Worm (Caenorhabditis elegans) whole organism, mixed stage, embryonic: ENCODE results near the gene lrpc-1.

Experiments
- blmp-1 ChIP-seq: fragments of 150-350 bp; optimal IDR thresholded peaks from 2 replicates; lab custom pipeline; 2014; ENCODE audit warnings: missing biosample characterization, missing genetic modification characterization
- ces-1 ChIP-seq: fragments of 150-350 bp; optimal IDR thresholded peaks from 2 replicates; lab custom pipeline; 2014; ENCODE audit warnings: missing biosample characterization, missing genetic modification reagents, missing genetic modification characterization
- cnd-1 ChIP-seq: fragments of 200-800 bp; sonication (Bioruptor generic); optimal IDR thresholded peaks from 2 replicates; lab custom pipeline; 2018; ENCODE audit warnings: mild to moderate bottlenecking, missing genetic modification characterization, missing compliant biosample characterization
- lin-13 ChIP-seq: fragments of 150-350 bp; optimal IDR thresholded peaks from 2 replicates; lab custom pipeline; 2014; ENCODE audit warnings: missing biosample characterization, missing genetic modification characterization
- lsy-2 ChIP-seq: fragments of 150-350 bp; optimal IDR thresholded peaks from 2 replicates; lab custom pipeline; 2014; ENCODE audit warnings: missing biosample characterization, missing genetic modification characterization
- nhr-12 ChIP-seq: fragments of 150-350 bp; optimal IDR thresholded peaks from 2 replicates; lab custom pipeline; 2014; ENCODE audit warnings: missing biosample characterization, missing genetic modification characterization
- nhr-237 ChIP-seq: fragments of 150-350 bp; optimal IDR thresholded peaks from 2 replicates; lab custom pipeline; 2014; ENCODE audit warnings: missing biosample characterization, missing genetic modification characterization
- nhr-76 ChIP-seq: sonication (generic microtip); optimal IDR thresholded peaks from 2 replicates; lab custom pipeline; 2017; ENCODE audit warnings: missing biosample characterization, missing genetic modification characterization
- snpc-4 ChIP-seq: fragments of 150-350 bp; optimal IDR thresholded peaks from 2 replicates; lab custom pipeline; 2014; ENCODE audit warnings: missing biosample characterization, missing genetic modification characterization
- sptf-1 ChIP-seq: sonication (generic microtip); optimal IDR thresholded peaks from 2 replicates; lab custom pipeline; 2017; ENCODE audit warnings: mild to moderate bottlenecking, missing genetic modification characterization, moderate library complexity, missing compliant biosample characterization
- unc-62 ChIP-seq: fragments of 150-350 bp; optimal IDR thresholded peaks from 2 replicates; lab custom pipeline; 2014; ENCODE audit warnings: missing biosample characterization, missing genetic modification reagents, missing genetic modification characterization
- ztf-11 ChIP-seq: fragments of 150-350 bp; optimal IDR thresholded peaks from 2 replicates; lab custom pipeline; 2014; ENCODE audit warnings: missing biosample characterization, missing genetic modification characterization

DNA sequence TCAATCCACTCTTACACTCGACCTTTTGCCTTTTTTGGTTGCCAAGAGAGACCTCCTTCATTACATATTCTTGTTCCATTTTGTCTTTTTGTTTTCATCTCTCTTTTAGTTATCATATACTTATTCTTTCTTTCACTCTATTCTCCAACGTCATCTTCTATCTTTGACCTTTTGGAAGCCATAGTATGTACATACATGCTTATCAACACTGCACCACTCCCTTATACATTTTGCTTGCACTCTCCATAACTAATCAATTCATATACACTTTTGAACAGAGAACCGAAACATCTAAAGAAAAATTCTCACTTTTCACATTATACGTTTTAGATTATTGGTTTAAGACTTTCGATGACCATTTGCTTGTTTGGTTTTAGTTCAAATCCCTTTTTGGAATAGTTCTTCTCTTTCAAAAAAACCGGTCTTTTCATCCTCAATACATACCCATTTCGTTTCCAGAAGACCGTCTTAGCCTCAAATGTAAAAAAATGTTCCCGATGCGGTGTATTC, 41.0 kb upstream of the lrpc-1 start, which contains the start of gene hex-2:
- TF ChIP-seq nhr-237 (no peak), sptf-1 (tag; lab: Kevin White, UChicago) (no peak), snpc-4 (tag; lab: Kevin White, UChicago) (no peak), blmp-1 (tag; lab: Kevin White, UChicago) (no peak), nhr-76 (tag; lab: Kevin White, UChicago) (no peak), ces-1 (GFP tag; lab: Kevin White, UChicago) (no peak), unc-62 (no peak), nhr-12 (tag; lab: Kevin White, UChicago) (no peak), lin-13 (no peak), lsy-2 (tag; lab: Kevin White, UChicago) (no peak), cnd-1 (tag; lab: Kevin White, UChicago) (no peak), ztf-11 (tag; lab: Kevin White, UChicago) (no peak)
